Fruit fly (Drosophila melanogaster) S2 (cell line): ENCODE data around the gene Atg18b.

Experiments
- CG8478 ChIP-seq: fragments of >200 bp; optimal IDR thresholded peaks from 2 replicates; lab custom pipeline; 2018
- CTCF ChIP-seq, 2 experiments: fragments of >200 bp; optimal IDR thresholded peaks; 2 replicates each; lab custom pipeline; 2018

DNA sequence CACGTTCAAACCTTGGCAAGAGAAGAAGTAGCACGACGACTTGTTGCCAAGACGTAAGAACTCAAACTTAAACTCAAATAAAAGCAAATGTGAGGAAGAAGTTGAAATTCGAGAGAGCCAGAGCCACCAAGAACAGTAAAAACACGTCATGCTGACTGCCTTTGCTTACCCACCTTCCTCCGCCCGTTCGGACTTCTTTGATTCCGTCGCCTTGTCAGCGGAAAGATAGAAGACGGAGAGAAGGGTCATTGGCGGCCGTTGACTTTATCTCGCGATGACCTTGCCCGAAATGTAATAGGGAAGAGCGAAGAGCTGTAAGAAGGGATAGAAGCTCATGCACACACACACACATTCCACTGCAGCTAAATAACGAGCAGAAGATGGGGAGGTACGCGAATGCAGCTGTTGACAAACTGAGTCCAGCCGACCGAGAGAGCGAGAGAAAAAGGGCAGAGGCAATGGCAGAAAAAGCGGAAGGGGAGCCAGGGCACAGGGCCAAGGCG, 23.6 kb upstream of the Atg18b start:
- no peak for TF ChIP-seq CTCF (optimal IDR thresholded peaks at IDR 0.05; lab: Kevin White, UChicago)
- TF ChIP-seq CG8478: no peak
